Fruit fly (Drosophila melanogaster): ENCODE measurements around the gene eIF4E5.

The eIF4E5 gene

DNA sequence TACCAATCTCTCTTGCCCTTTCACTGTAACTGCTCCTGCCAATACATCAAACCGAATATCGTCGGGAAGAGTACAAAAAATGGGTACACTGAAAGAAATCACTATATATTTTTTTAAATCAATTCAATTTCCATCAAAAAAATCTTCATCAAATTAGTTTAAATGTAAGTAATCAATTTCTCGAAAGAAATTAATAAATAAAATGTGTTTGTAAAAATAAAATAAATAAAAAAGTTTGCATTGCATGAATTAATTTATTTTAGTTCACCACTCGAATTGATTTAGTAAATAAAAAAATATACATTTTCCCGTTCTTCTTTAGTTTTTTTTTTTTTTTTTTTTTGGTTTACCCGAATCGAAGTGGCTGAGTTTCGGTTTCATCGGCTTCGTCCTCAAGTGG lies 32.9 kb upstream of the eIF4E5 start (continued):
- TF ChIP-seq vri (GFP tag; optimal IDR thresholded peaks at IDR 0.05), result no peak
- TF ChIP-seq Ets21C (GFP tag; optimal IDR thresholded peaks at IDR 0.05), result no peak
- TF ChIP-seq fkh (GFP tag; optimal IDR thresholded peaks at IDR 0.05), result no peak
- TF ChIP-seq pdm3 (GFP tag; optimal IDR thresholded peaks at IDR 0.05), result no peak
- TF ChIP-seq CG6854 (GFP tag; optimal IDR thresholded peaks at IDR 0.05), result no peak
- TF ChIP-seq Sox14 (GFP tag; optimal IDR thresholded peaks at IDR 0.05), result no peak
- TF ChIP-seq fd59A (GFP tag; optimal IDR thresholded peaks at IDR 0.05), result no peak
- TF ChIP-seq spab (GFP tag; optimal IDR thresholded peaks at IDR 0.05), result no peak
- TF ChIP-seq Met (GFP tag; optimal IDR thresholded peaks at IDR 0.05), result peak; percentile 31
- TF ChIP-seq Eip93F (GFP tag; optimal IDR thresholded peaks at IDR 0.05), result no peak
- TF ChIP-seq Sox15 (GFP tag; optimal IDR thresholded peaks at IDR 0.05), result no peak
- TF ChIP-seq Eip78C (GFP tag), result peak; percentile 90
- peak; percentile 51 for TF ChIP-seq OdsH (GFP tag; optimal IDR thresholded peaks at IDR 0.05)

DNA sequence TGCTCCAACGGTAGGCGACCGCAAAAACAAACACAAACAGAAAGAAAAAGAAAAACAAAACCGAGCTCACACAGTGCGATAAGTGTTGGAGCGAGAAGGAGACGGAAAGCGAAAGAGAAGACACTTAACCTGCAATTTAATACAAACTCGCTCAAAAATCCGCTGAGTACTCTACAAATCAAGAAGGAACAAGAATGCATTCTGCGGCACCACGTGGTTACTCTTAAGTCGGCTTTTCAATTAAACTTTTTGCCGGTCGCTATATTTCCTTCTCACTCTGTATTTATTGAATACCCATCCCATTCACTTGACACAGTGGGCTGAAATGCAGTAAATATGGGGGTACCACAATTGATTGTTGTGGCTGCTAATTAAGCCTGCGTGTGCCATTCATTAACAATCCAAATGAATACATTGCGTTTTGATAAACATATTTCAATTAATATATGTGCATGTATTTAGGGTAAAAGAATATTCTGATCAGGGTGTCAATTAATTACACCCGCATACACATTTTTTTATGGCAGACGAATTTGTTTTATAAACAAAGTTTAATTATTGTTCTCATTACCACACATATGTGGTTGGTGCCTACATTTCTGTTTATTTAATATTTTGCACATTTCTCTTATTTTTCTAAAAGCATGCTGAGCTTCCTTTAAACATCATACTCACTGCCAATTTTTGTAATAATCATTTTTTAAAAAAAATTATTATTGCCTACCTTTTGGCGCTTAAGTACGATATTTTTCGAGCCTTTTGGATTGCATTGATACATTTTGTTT lies 32.2 kb upstream of the eIF4E5 start:
- TF ChIP-seq esn (GFP tag; optimal IDR thresholded peaks at IDR 0.05), result peak; percentile 39
- TF ChIP-seq Sox15 (GFP tag; optimal IDR thresholded peaks at IDR 0.05), result no peak
- TF ChIP-seq Met (GFP tag; optimal IDR thresholded peaks at IDR 0.05), result peak; percentile 27
- peak; percentile 17 for TF ChIP-seq Hr39 (GFP tag; optimal IDR thresholded peaks at IDR 0.05)
- peak; percentile 22 to 59 for TF ChIP-seq salr (GFP tag; optimal IDR thresholded peaks at IDR 0.05)
- TF ChIP-seq CG10631 (GFP tag; optimal IDR thresholded peaks at IDR 0.05), result no peak
- TF ChIP-seq CG8319 (GFP tag; optimal IDR thresholded peaks at IDR 0.05), result no peak
- TF ChIP-seq Blimp-1 (GFP tag; optimal IDR thresholded peaks at IDR 0.05), result no peak
- TF ChIP-seq Sox14 (GFP tag; optimal IDR thresholded peaks at IDR 0.05), result peak; percentile 40
- TF ChIP-seq fd59A (GFP tag; optimal IDR thresholded peaks at IDR 0.05), result no peak
- peak; percentile 66 for TF ChIP-seq CG32006 (GFP tag; optimal IDR thresholded peaks at IDR 0.05)
- TF ChIP-seq Eip75B (GFP tag; optimal IDR thresholded peaks at IDR 0.05), result peak; percentile 12
- TF ChIP-seq eg (GFP tag; IDR thresholded peaks at IDR 0.05), result 0 out of 3 replicates have a peak, but pooled peaks have one; percentile 9
- no peak for TF ChIP-seq achi (GFP tag; optimal IDR thresholded peaks at IDR 0.05)
- no peak for TF ChIP-seq CG7368 (GFP tag; optimal IDR thresholded peaks at IDR 0.05)
- TF ChIP-seq ss (GFP tag; optimal IDR thresholded peaks at IDR 0.05), result peak in 1 of 2 experiments; percentile 38
- no peak for TF ChIP-seq CG1621 (tag; optimal IDR thresholded peaks at IDR 0.05)
- no peak for TF ChIP-seq spab (GFP tag; optimal IDR thresholded peaks at IDR 0.05)
- no peak for TF ChIP-seq CG3032 (tag; optimal IDR thresholded peaks at IDR 0.05)
- TF ChIP-seq CG8119 (GFP tag; IDR thresholded peaks at IDR 0.05), result 0 out of 3 replicates have a peak, but pooled peaks have one; percentile 12
- no peak for TF ChIP-seq fd85E (GFP tag; optimal IDR thresholded peaks at IDR 0.05)
- peak; percentile 89 for TF ChIP-seq fkh (GFP tag; optimal IDR thresholded peaks at IDR 0.05)
- peak; percentile 26 for TF ChIP-seq lz (GFP tag; optimal IDR thresholded peaks at IDR 0.05)
- peak; percentile 30 for TF ChIP-seq CG4318 (GFP tag; optimal IDR thresholded peaks at IDR 0.05)
- peak; percentile 27 for TF ChIP-seq pdm3 (GFP tag; optimal IDR thresholded peaks at IDR 0.05)
- TF ChIP-seq CG9139 (GFP tag; optimal IDR thresholded peaks at IDR 0.05), result peak; percentile 19
- TF ChIP-seq CG15336 (GFP tag; IDR thresholded peaks at IDR 0.05), result 0 out of 2 replicates have a peak, but pooled peaks have one; percentile 19
- TF ChIP-seq Eip78C (GFP tag), result peak; percentile 84
- TF ChIP-seq Hr4 (GFP tag; optimal IDR thresholded peaks at IDR 0.05), result peak; percentile 27
- no peak for TF ChIP-seq CG11902 (GFP tag; optimal IDR thresholded peaks at IDR 0.05)
- peak; percentile 37 for TF ChIP-seq CG6276 (GFP tag; optimal IDR thresholded peaks at IDR 0.05)
- peak; percentile 38 for TF ChIP-seq CG31627 (GFP tag; optimal IDR thresholded peaks at IDR 0.05)
- TF ChIP-seq CG3919 (GFP tag; optimal IDR thresholded peaks at IDR 0.05), result peak; percentile 22
- peak; percentile 21 for TF ChIP-seq Smox (GFP tag; optimal IDR thresholded peaks at IDR 0.05)
- TF ChIP-seq OdsH (GFP tag; optimal IDR thresholded peaks at IDR 0.05), result peak; percentile 9
- TF ChIP-seq vri (GFP tag; optimal IDR thresholded peaks at IDR 0.05), result peak; percentile 37
- peak; percentile 12 for TF ChIP-seq cyc (GFP tag; optimal IDR thresholded peaks at IDR 0.05)
- peak; percentile 94 for TF ChIP-seq svp (GFP tag)
- TF ChIP-seq CG8632 (GFP tag; optimal IDR thresholded peaks at IDR 0.05), result peak; percentile 30
- no peak for TF ChIP-seq Lpt (GFP tag; optimal IDR thresholded peaks at IDR 0.05)
- TF ChIP-seq topi (GFP tag; optimal IDR thresholded peaks at IDR 0.05), result peak; percentile 32
- TF ChIP-seq CG6163 (GFP tag; IDR thresholded peaks at IDR 0.05), result peak; percentile 33; the same call in 1 of the 3 replicates
- peak; percentile 88 for TF ChIP-seq dsx (GFP tag; optimal IDR thresholded peaks at IDR 0.05; ENCODE audit: poor library complexity, severe bottlenecking)
- TF ChIP-seq Ets21C (GFP tag; optimal IDR thresholded peaks at IDR 0.05), result no peak

Data from whole organism, prepupa.